Fruit fly (Drosophila melanogaster): Measurements from ENCODE around the gene CG33764.
A peak's percentile ranks its signal among the peaks of the same experiment; 100 is the strongest.

CG33764 gene

dm6 chr3L:4286784-4287183, 19.5 kb upstream of the CG33764 start, which contains the start of gene TfIIEbeta (continued):
- no peak for TF ChIP-seq CG32767 (GFP tag; IDR thresholded peaks at IDR 0.05)
- TF ChIP-seq emc (GFP tag; optimal IDR thresholded peaks at IDR 0.05) = no peak
- no peak for TF ChIP-seq pan (optimal IDR thresholded peaks at IDR 0.05)
- peak in 1 of 2 experiments; percentile 36 for TF ChIP-seq pan (GFP tag; optimal IDR thresholded peaks at IDR 0.05 in 1 of 2, IDR thresholded peaks at IDR 0.05 in 1 of 2)
- TF ChIP-seq CG11247 (GFP tag; IDR thresholded peaks at IDR 0.05) = no peak
- TF ChIP-seq bowl (GFP tag; IDR thresholded peaks at IDR 0.05) = no peak
- TF ChIP-seq CG42726 (GFP tag; IDR thresholded peaks at IDR 0.05; ENCODE audit: partially characterized antibody) = peak; percentile 6; the same call in 1 of the 2 replicates
- TF ChIP-seq Jarid2 (GFP tag; optimal IDR thresholded peaks at IDR 0.05) = no peak
- no peak for TF ChIP-seq NC2α (GFP tag; optimal IDR thresholded peaks at IDR 0.05)
- no peak for TF ChIP-seq CG12155 (GFP tag; optimal IDR thresholded peaks at IDR 0.05)
- no peak for TF ChIP-seq Kr (GFP tag; optimal IDR thresholded peaks at IDR 0.05)
- TF ChIP-seq Stat92E (GFP tag; optimal IDR thresholded peaks at IDR 0.05) = peak in 1 of 3 experiments; percentile 6
- no peak for TF ChIP-seq hb (GFP tag; IDR thresholded peaks at IDR 0.05; ENCODE audit: partially characterized antibody)
- no peak for TF ChIP-seq C15 (GFP tag; IDR thresholded peaks at IDR 0.05)

- TF ChIP-seq Spps (tag; optimal IDR thresholded peaks at IDR 0.05) = no peak
- TF ChIP-seq CG11723 (GFP tag; optimal IDR thresholded peaks at IDR 0.05) = no peak
- 0 out of 2 replicates have a peak, but pooled peaks have one; percentile 39 for TF ChIP-seq unc-4 (GFP tag; IDR thresholded peaks at IDR 0.05; ENCODE audit: partially characterized antibody)
- no peak for TF ChIP-seq Adf1 (GFP tag; IDR thresholded peaks at IDR 0.05)
- no peak for TF ChIP-seq Max (GFP tag; optimal IDR thresholded peaks at IDR 0.05)
- no peak for TF ChIP-seq CG10431 (GFP tag; optimal IDR thresholded peaks at IDR 0.05)
- TF ChIP-seq CG10366 (GFP tag; IDR thresholded peaks at IDR 0.05) = no peak
- no peak for TF ChIP-seq esg (GFP tag; conservative IDR thresholded peaks at IDR 0.05)
- TF ChIP-seq CG8765 (GFP tag; IDR thresholded peaks at IDR 0.05) = no peak
- no peak for TF ChIP-seq CG32532 (GFP tag; IDR thresholded peaks at IDR 0.05)
- TF ChIP-seq CG9609 (GFP tag; optimal IDR thresholded peaks at IDR 0.05) = no peak
- TF ChIP-seq CG30431 (GFP tag; optimal IDR thresholded peaks at IDR 0.05) = no peak
- TF ChIP-seq CG17385 (GFP tag; optimal IDR thresholded peaks at IDR 0.05) = no peak
- no peak for TF ChIP-seq ash1 (GFP tag; optimal IDR thresholded peaks at IDR 0.05)
- peak; percentile 17 for TF ChIP-seq Fer1 (GFP tag; optimal IDR thresholded peaks at IDR 0.05)
- TF ChIP-seq Bgb (GFP tag; IDR thresholded peaks at IDR 0.05; ENCODE audit: partially characterized antibody) = peak; percentile 52
- no peak for TF ChIP-seq Lim3 (GFP tag; IDR thresholded peaks at IDR 0.05)
- TF ChIP-seq so (GFP tag; IDR thresholded peaks at IDR 0.05) = no peak
- peak; percentile 32 for TF ChIP-seq CG30020 (tag; optimal IDR thresholded peaks at IDR 0.05)
- TF ChIP-seq phol (tag; optimal IDR thresholded peaks at IDR 0.05) = peak; percentile 15
- peak; percentile 52 for TF ChIP-seq CG1603 (tag; optimal IDR thresholded peaks at IDR 0.05)
- TF ChIP-seq CG13624 (GFP tag; optimal IDR thresholded peaks at IDR 0.05) = no peak
- TF ChIP-seq jigr1 (GFP tag; IDR thresholded peaks at IDR 0.05) = no peak
- no peak for TF ChIP-seq CG12769 (tag; optimal IDR thresholded peaks at IDR 0.05)
- no peak for TF ChIP-seq CG10321 (GFP tag; IDR thresholded peaks at IDR 0.05)
- TF ChIP-seq MTF-1 (GFP tag; optimal IDR thresholded peaks at IDR 0.05; ENCODE audit: borderline replicate concordance) = no peak
- TF ChIP-seq Ravus (GFP tag; IDR thresholded peaks at IDR 0.05) = no peak
- no peak for TF ChIP-seq CG3407 (GFP tag; optimal IDR thresholded peaks at IDR 0.05)
- no peak for TF ChIP-seq CG1792 (GFP tag; optimal IDR thresholded peaks at IDR 0.05)
- TF ChIP-seq Ets65A (GFP tag) = peak; percentile 58
- no peak for TF ChIP-seq CG8281 (tag; optimal IDR thresholded peaks at IDR 0.05)
- no peak for TF ChIP-seq CG12236 (GFP tag; optimal IDR thresholded peaks at IDR 0.05)
- no peak for TF ChIP-seq CG10979 (tag; optimal IDR thresholded peaks at IDR 0.05)
- no peak for TF ChIP-seq CG9437 (GFP tag; optimal IDR thresholded peaks at IDR 0.05)
- TF ChIP-seq CG10274 (GFP tag; optimal IDR thresholded peaks at IDR 0.05) = no peak
- TF ChIP-seq B-H2 (GFP tag; optimal IDR thresholded peaks at IDR 0.05) = peak; percentile 46
Measured at dm6 chr3L:4283428-4284089, 16.3 kb upstream of the CG33764 start, which contains the start of the genes srw and CG1316. TSS of gene srw (minus strand) at chr3L:4283478. TSS of gene CG1316 (plus strand) at chr3L:4283851.
